Fruit fly (Drosophila melanogaster) whole organism, wandering third instar larva: ENCODE data around the gene CG33270.

ENCODE experiments used
- Abd-B ChIP-seq: fragments of >200 bp; optimal IDR thresholded peaks from 2 replicates; lab custom pipeline; 2017; ENCODE audit warnings: missing biosample characterization, missing genetic modification characterization
- CG32264 ChIP-seq: fragments of 200-800 bp; sonication (Bioruptor generic); optimal IDR thresholded peaks from 2 replicates; lab custom pipeline; 2016; ENCODE audit warnings: missing biosample characterization, missing genetic modification characterization
- CG9705 ChIP-seq: fragments of 200-800 bp; sonication (Bioruptor generic); optimal IDR thresholded peaks from 2 replicates; lab custom pipeline; 2018; ENCODE audit warnings: missing biosample characterization, mild to moderate bottlenecking, missing genetic modification characterization
- CrebA ChIP-seq: fragments of 200-800 bp; sonication (Bioruptor generic); optimal IDR thresholded peaks from 2 replicates; lab custom pipeline; 2016; ENCODE audit warnings: missing biosample characterization, mild to moderate bottlenecking, missing genetic modification characterization, borderline replicate concordance
- Dfd ChIP-seq: fragments of >200 bp; optimal IDR thresholded peaks from 2 replicates; lab custom pipeline; 2017; ENCODE audit warnings: missing biosample characterization, missing genetic modification characterization
- Dif ChIP-seq: fragments of 200-275, 200-300 bp; sonication (Bioruptor generic); optimal IDR thresholded peaks from 2 replicates; lab custom pipeline; 2018; ENCODE audit warnings: missing biosample characterization, missing genetic modification characterization; ENCODE audit not compliant: partially characterized antibody
- GATAd ChIP-seq: sonication (Bioruptor generic); optimal IDR thresholded peaks from 2 replicates; lab custom pipeline; 2016; ENCODE audit warnings: missing biosample characterization, missing genetic modification characterization
- HLH106 ChIP-seq: fragments of 200-800 bp; optimal IDR thresholded peaks from 3 replicates; lab custom pipeline; 2019; ENCODE audit warnings: missing biosample characterization, mild to moderate bottlenecking, missing genetic modification characterization, moderate library complexity
- Hnf4 ChIP-seq: fragments of 200-800 bp; sonication (Bioruptor generic); optimal IDR thresholded peaks from 2 replicates; lab custom pipeline; 2016; ENCODE audit warnings: missing biosample characterization, mild to moderate bottlenecking, missing genetic modification characterization
- Hr78 ChIP-seq: fragments of >200 bp; optimal IDR thresholded peaks from 2 replicates; lab custom pipeline; 2017; ENCODE audit warnings: missing biosample characterization, missing genetic modification characterization
- Hr83 ChIP-seq: fragments of 200-300 bp; sonication (Bioruptor generic); optimal IDR thresholded peaks from 2 replicates; lab custom pipeline; 2016; ENCODE audit warnings: missing biosample characterization, mild to moderate bottlenecking, missing genetic modification characterization, moderate library complexity; ENCODE audit not compliant: poor library complexity, severe bottlenecking
- Jra ChIP-seq: sonication (Bioruptor generic); optimal IDR thresholded peaks from 2 replicates; lab custom pipeline; 2016; ENCODE audit warnings: missing biosample characterization, missing genetic modification characterization
- Mio ChIP-seq: sonication (Bioruptor generic); optimal IDR thresholded peaks from 2 replicates; lab custom pipeline; 2016; ENCODE audit warnings: missing biosample characterization, missing genetic modification characterization
- Myc ChIP-seq: fragments of >200 bp; optimal IDR thresholded peaks from 2 replicates; lab custom pipeline; 2017
- N ChIP-seq: fragments of >200 bp; optimal IDR thresholded peaks from 2 replicates; lab custom pipeline; 2018; ENCODE audit warnings: missing biosample characterization, missing external identifiers, missing genetic modification characterization
- OdsH ChIP-seq: fragments of 200-800 bp; sonication (Bioruptor generic); optimal IDR thresholded peaks from 2 replicates; lab custom pipeline; 2016; ENCODE audit warnings: missing biosample characterization, mild to moderate bottlenecking, missing genetic modification characterization
- Rel ChIP-seq, 2 experiments: fragments of 200-800 bp; sonication (Bioruptor generic) in 1 of 2; optimal IDR thresholded peaks; 2 replicates in 1 of 2; 3 replicates in 1 of 2; lab custom pipeline; 2016 to 2019; ENCODE audit warnings: mild to moderate bottlenecking in 2 of 2, missing biosample characterization in 2 of 2, missing genetic modification characterization in 2 of 2, moderate library complexity in 1 of 2
- Sp1 ChIP-seq: fragments of 200-800 bp; sonication (Bioruptor generic); optimal IDR thresholded peaks from 3 replicates; lab custom pipeline; 2019; ENCODE audit warnings: missing biosample characterization, mild to moderate bottlenecking, missing genetic modification characterization, moderate library complexity
- Vsx2 ChIP-seq: fragments of 200-300, 225-300 bp; sonication (Bioruptor generic); optimal IDR thresholded peaks from 2 replicates; lab custom pipeline; 2018; ENCODE audit warnings: missing biosample characterization, missing genetic modification characterization; ENCODE audit not compliant: partially characterized antibody
- br ChIP-seq: fragments of 200-800 bp; sonication (Bioruptor generic); optimal IDR thresholded peaks from 2 replicates; lab custom pipeline; 2016; ENCODE audit warnings: missing biosample characterization, missing genetic modification characterization
- brk ChIP-seq: fragments of 200-800 bp; sonication (Bioruptor generic); optimal IDR thresholded peaks from 2 replicates; lab custom pipeline; 2016; ENCODE audit warnings: missing biosample characterization, mild to moderate bottlenecking, missing genetic modification characterization
- dl ChIP-seq, 2 experiments: fragments of 175-275, 200-275 bp in 1 of 2; fragments of 200-275 bp in 1 of 2; sonication (Bioruptor generic); optimal IDR thresholded peaks; lab custom pipeline; 2018; ENCODE audit warnings: mild to moderate bottlenecking in 2 of 2, missing biosample characterization in 2 of 2, missing genetic modification characterization in 2 of 2, moderate library complexity in 2 of 2; ENCODE audit not compliant: partially characterized antibody in 2 of 2, insufficient read depth in 1 of 2
- dmrt93B ChIP-seq: fragments of 200-800 bp; sonication (Bioruptor generic); optimal IDR thresholded peaks from 2 replicates; lab custom pipeline; 2018; ENCODE audit warnings: missing biosample characterization, mild to moderate bottlenecking, missing genetic modification characterization
- dsf ChIP-seq: sonication (Bioruptor generic); optimal IDR thresholded peaks from 2 replicates; lab custom pipeline; 2016; ENCODE audit warnings: missing biosample characterization, missing genetic modification characterization, borderline replicate concordance
- ey ChIP-seq: fragments of 200-800 bp; sonication (Bioruptor generic); optimal IDR thresholded peaks from 2 replicates; lab custom pipeline; 2016; ENCODE audit warnings: missing biosample characterization, missing genetic modification characterization
- foxo ChIP-seq, 2 experiments: fragments of 200-800 bp; sonication (Bioruptor generic); optimal IDR thresholded peaks; 2 replicates in 1 of 2; 3 replicates in 1 of 2; lab custom pipeline; 2016 to 2017; ENCODE audit warnings: missing biosample characterization in 2 of 2, missing genetic modification characterization in 2 of 2
- fru ChIP-seq: fragments of 200-800 bp; sonication (Bioruptor generic); optimal IDR thresholded peaks from 3 replicates; lab custom pipeline; 2016; ENCODE audit warnings: missing biosample characterization, mild to moderate bottlenecking, missing genetic modification characterization
- h ChIP-seq: fragments of 200-800 bp; sonication (Bioruptor generic); optimal IDR thresholded peaks from 3 replicates; lab custom pipeline; 2016; ENCODE audit warnings: missing biosample characterization, mild to moderate bottlenecking, missing genetic modification characterization
- jim ChIP-seq: fragments of 175-275, 200-325 bp; sonication (Bioruptor generic); optimal IDR thresholded peaks from 2 replicates; lab custom pipeline; 2016; ENCODE audit warnings: missing biosample characterization, mild to moderate bottlenecking, missing genetic modification characterization
- lola ChIP-seq: fragments of >200 bp; optimal IDR thresholded peaks from 2 replicates; lab custom pipeline; 2017; ENCODE audit warnings: missing biosample characterization, missing genetic modification characterization
- pan ChIP-seq: fragments of >200 bp; optimal IDR thresholded peaks from 2 replicates; lab custom pipeline; 2017
- psq ChIP-seq: fragments of 200-800 bp; sonication (Bioruptor generic); optimal IDR thresholded peaks from 3 replicates; lab custom pipeline; 2017; ENCODE audit warnings: missing biosample characterization, mild to moderate bottlenecking, missing genetic modification characterization, moderate library complexity
- rgr ChIP-seq: fragments of 200-800 bp; sonication (Bioruptor generic); optimal IDR thresholded peaks from 3 replicates; lab custom pipeline; 2016; ENCODE audit warnings: missing biosample characterization, mild to moderate bottlenecking, missing genetic modification characterization
- sage ChIP-seq: fragments of 200-800 bp; sonication (Bioruptor generic); optimal IDR thresholded peaks from 2 replicates; lab custom pipeline; 2016; ENCODE audit warnings: missing biosample characterization, mild to moderate bottlenecking, missing genetic modification characterization
- sv ChIP-seq: fragments of 200-800 bp; sonication (Bioruptor generic); optimal IDR thresholded peaks from 3 replicates; lab custom pipeline; 2016; ENCODE audit warnings: missing biosample characterization, missing genetic modification characterization
- tai ChIP-seq: sonication (Bioruptor generic); optimal IDR thresholded peaks from 2 replicates; lab custom pipeline; 2016; ENCODE audit warnings: missing biosample characterization, missing genetic modification characterization
- usp ChIP-seq: fragments of >200 bp; optimal IDR thresholded peaks from 2 replicates; lab custom pipeline; 2017; ENCODE audit warnings: missing biosample characterization, missing genetic modification characterization
- woc ChIP-seq: sonication (Bioruptor generic); optimal IDR thresholded peaks from 2 replicates; lab custom pipeline; 2016; ENCODE audit warnings: missing biosample characterization, mild to moderate bottlenecking, missing genetic modification characterization

The CG33270 gene

dm6 chr3L:11587720-11588580, 9.5 kb upstream of the CG33270 start, which contains the start of gene rt:
Gene rt (minus strand): TSS chr3L:11587770.
- TF ChIP-seq fru (peak; percentile 74), h (GFP tag; lab: Kevin White, UChicago) (peak; percentile 74), brk (GFP tag; lab: Kevin White, UChicago) (no peak), Dif (no peak), woc (peak; percentile 89), psq (peak; percentile 38), lola (no peak), HLH106 (tag; lab: Kevin White, UChicago) (peak; percentile 76), OdsH (GFP tag; lab: Kevin White, UChicago) (peak; percentile 39), sage (GFP tag; lab: Kevin White, UChicago) (peak; percentile 26), br (peak; percentile 68), foxo (GFP tag; optimal IDR thresholded peaks at IDR 0.05; lab: Kevin White, UChicago) (peak in 1 of 2 experiments; percentile 76), Sp1 (GFP tag; lab: Kevin White, UChicago) (peak; percentile 75), CG32264 (GFP tag; lab: Kevin White, UChicago) (no peak), jim (GFP tag; lab: Kevin White, UChicago) (no peak), CrebA (no peak), Hr83 (GFP tag; lab: Kevin White, UChicago) (no peak), Hr78 (no peak), dsf (no peak), ey (GFP tag; lab: Kevin White, UChicago) (peak; percentile 70), dl (GFP tag; optimal IDR thresholded peaks at IDR 0.05; lab: Kevin White, UChicago; ENCODE audit: insufficient read depth in 1 of 2, partially characterized antibody in 2 of 2) (no peak), Dfd (no peak), Myc (peak; percentile 74), Mio (GFP tag; lab: Kevin White, UChicago) (no peak), Abd-B (GFP tag; lab: Kevin White, UChicago) (no peak), dmrt93B (peak; percentile 56), pan (lab: Kevin White, UChicago) (no peak), Hnf4 (GFP tag; lab: Kevin White, UChicago) (peak; percentile 6), rgr (GFP tag; lab: Kevin White, UChicago) (peak; percentile 68), sv (peak; percentile 15), Jra (GFP tag; lab: Kevin White, UChicago) (no peak), Vsx2 (GFP tag; lab: Kevin White, UChicago) (no peak), GATAd (no peak), CG9705 (GFP tag; lab: Kevin White, UChicago) (peak; percentile 62), tai (peak; percentile 61), Rel (GFP tag; optimal IDR thresholded peaks at IDR 0.05; lab: Kevin White, UChicago) (no peak), Rel (tag; optimal IDR thresholded peaks at IDR 0.05; lab: Kevin White, UChicago) (peak; percentile 31), usp (GFP tag; lab: Kevin White, UChicago) (no peak), N (no peak)

DNA sequence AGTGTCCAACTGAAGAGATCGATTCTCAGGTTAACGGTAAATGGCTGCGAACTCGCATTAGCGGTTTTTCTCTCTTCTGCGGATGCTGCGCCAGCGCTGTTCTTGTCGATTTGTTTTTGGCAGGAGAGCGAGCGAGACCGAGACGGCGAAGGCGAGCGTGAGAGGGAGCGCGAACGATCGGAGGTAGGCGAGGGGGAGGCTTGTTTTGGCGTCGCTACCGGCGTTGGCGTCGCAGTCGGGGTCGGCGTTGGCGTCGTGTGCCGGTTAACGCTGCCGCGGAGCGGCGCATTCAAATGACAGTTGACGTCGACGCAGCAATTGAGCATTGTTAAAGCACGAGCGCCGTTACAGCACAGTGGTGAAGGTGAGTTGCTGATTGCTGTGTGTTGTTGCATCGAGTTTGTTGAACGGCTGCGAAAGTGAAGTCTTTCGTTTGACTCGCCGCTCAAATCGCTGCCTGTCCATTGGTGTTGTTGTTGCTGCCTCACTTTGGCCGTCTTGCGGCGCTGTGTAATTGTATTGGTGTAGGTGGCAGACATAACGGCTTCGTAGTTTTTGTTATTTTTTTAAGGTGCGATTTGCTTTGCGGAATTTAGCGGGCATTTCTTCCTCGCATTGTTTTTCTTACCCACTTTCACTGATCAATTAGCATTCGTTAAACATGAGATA, 8.5 kb upstream of the CG33270 start:
- TF ChIP-seq Hr83 (GFP tag; lab: Kevin White, UChicago) (peak; percentile 13), h (GFP tag; lab: Kevin White, UChicago) (peak; percentile 38), HLH106 (tag; lab: Kevin White, UChicago) (no peak)
